Worm (Caenorhabditis elegans) whole organism, L4/young adult: ENCODE measurements around the gene swsn-3.

Source experiments
- W03F9.2 ChIP-seq: fragments of 150-350 bp; optimal IDR thresholded peaks from 2 replicates; lab custom pipeline; 2014; ENCODE audit warnings: missing biosample characterization, missing genetic modification characterization
- dao-5 ChIP-seq: sonication (generic microtip); optimal IDR thresholded peaks from 2 replicates; lab custom pipeline; 2016; ENCODE audit warnings: missing genotype, missing genetic modification characterization, moderate library complexity, missing compliant biosample characterization
- him-1 ChIP-seq: sonication (generic microtip); optimal IDR thresholded peaks from 2 replicates; lab custom pipeline; 2016; ENCODE audit warnings: missing genotype, missing genetic modification reagents, missing genetic modification characterization, missing compliant biosample characterization

ce11 chrIII:2804461-2804860 is 36.0 kb upstream of the swsn-3 start:
- TF ChIP-seq him-1 (tag; lab: Kevin White, UChicago) (no peak), W03F9.2 (tag; lab: Kevin White, UChicago) (peak; percentile 47), dao-5 (no peak)
